Fruit fly (Drosophila melanogaster) whole organism, pupa: ENCODE data around the gene CG33271.
A peak's percentile ranks its signal among the peaks of the same experiment; 100 is the strongest.

Experiments used
- CG17806 ChIP-seq: fragments of 200-800 bp; sonication (Bioruptor generic); optimal IDR thresholded peaks from 2 replicates; lab custom pipeline; 2018; ENCODE audit warnings: missing biosample characterization, mild to moderate bottlenecking, missing genetic modification characterization, moderate library complexity
- EcR ChIP-seq: fragments of 200-800 bp; sonication (Bioruptor generic); optimal IDR thresholded peaks from 3 replicates; lab custom pipeline; 2019; ENCODE audit warnings: missing biosample characterization, missing genetic modification characterization, mild to moderate bottlenecking, moderate library complexity, missing genetic modification reagents
- Pif1A ChIP-seq: fragments of 200-800 bp; sonication (Bioruptor generic); optimal IDR thresholded peaks from 3 replicates; lab custom pipeline; 2016; ENCODE audit warnings: missing biosample characterization, missing genetic modification characterization
- Pif1B ChIP-seq: fragments of 200-800 bp; sonication (Bioruptor generic); optimal IDR thresholded peaks from 3 replicates; lab custom pipeline; 2016; ENCODE audit warnings: missing biosample characterization, missing genetic modification characterization

DNA sequence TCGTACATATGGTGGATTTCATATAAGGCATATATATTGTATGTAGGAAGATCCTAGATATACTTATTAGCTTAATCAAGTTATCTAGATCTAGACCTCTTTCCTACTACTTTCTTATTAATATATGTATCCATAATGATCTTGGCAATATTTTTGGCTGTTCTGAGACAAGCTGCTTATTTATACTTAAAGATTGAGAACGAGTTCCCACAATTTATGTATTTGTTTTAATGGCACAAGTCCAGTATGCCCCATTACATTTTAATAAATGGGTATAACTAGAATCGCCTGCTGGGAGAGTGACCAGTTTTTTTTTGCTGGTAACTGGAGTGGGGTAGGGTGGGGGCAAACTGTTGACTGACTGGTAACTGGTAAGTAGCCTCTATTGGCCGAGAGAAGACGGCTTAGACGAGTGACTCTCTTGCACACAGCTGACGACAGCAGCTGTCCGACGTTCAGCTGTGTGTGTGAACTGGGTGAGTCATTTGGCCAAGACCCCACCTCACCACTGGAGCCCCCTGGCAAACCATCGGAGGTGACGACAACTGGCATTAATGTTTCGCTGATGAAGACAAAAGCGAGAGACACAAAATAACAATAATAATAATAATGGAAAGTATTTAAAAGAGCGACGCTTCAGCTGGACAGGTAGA is 40.4 kb downstream of the CG33271 start:
- TF ChIP-seq Pif1B (GFP tag; lab: Kevin White, UChicago): no peak
- TF ChIP-seq CG17806 (tag; lab: Kevin White, UChicago): no peak
- no peak for TF ChIP-seq EcR (GFP tag; lab: Kevin White, UChicago)
- peak; percentile 31 for TF ChIP-seq Pif1A (GFP tag; lab: Kevin White, UChicago)
